Fruit fly (Drosophila melanogaster) whole organism: ENCODE data around the gene Fbw5.

Experiments used
- CG8478 ChIP-seq: fragments of >200 bp; optimal IDR thresholded peaks from 2 replicates; lab custom pipeline; 2018; ENCODE audit warnings: inconsistent platforms
- Dll ChIP-seq: fragments of >200 bp; optimal IDR thresholded peaks from 2 replicates; lab custom pipeline; 2017
- EcR ChIP-seq, 2 experiments: fragments of >200 bp; optimal IDR thresholded peaks; 2 replicates each; lab custom pipeline; 2017; ENCODE audit warnings: missing biosample characterization in 2 of 2, missing genetic modification characterization in 2 of 2, missing genetic modification reagents in 2 of 2
- pan ChIP-seq: fragments of >200 bp; optimal IDR thresholded peaks from 2 replicates; lab custom pipeline; 2017
- usp ChIP-seq: fragments of >200 bp; optimal IDR thresholded peaks from 2 replicates; lab custom pipeline; 2017; ENCODE audit warnings: missing biosample characterization, missing genetic modification characterization, mixed read lengths

dm6 chr2L:6090786-6091716 is 25.3 kb upstream of the Fbw5 start, which contains the start of gene CG45075:
- TF ChIP-seq CG8478 (no peak), pan (lab: Kevin White, UChicago) (no peak), usp (no peak), Dll (lab: Kevin White, UChicago) (no peak), EcR (GFP tag; optimal IDR thresholded peaks at IDR 0.05; lab: Kevin White, UChicago) (no peak)
